Worm (Caenorhabditis elegans) whole organism, L2 larva: ENCODE measurements around the gene F16G10.9.

Experiments
- gmeb-1 ChIP-seq: fragments of 150-350 bp; optimal IDR thresholded peaks from 2 replicates; lab custom pipeline; 2014; ENCODE audit warnings: missing biosample characterization, missing genetic modification characterization
- lin-13 ChIP-seq: fragments of 150-350 bp; optimal IDR thresholded peaks from 2 replicates; lab custom pipeline; 2014; ENCODE audit warnings: missing biosample characterization, missing genetic modification reagents, missing genetic modification characterization
- mab-5 ChIP-seq: fragments of 150-350 bp; optimal IDR thresholded peaks from 2 replicates; lab custom pipeline; 2014; ENCODE audit warnings: missing biosample characterization, missing genetic modification characterization
- nhr-10 ChIP-seq: sonication (generic microtip); optimal IDR thresholded peaks from 2 replicates; lab custom pipeline; 2017; ENCODE audit warnings: missing biosample characterization, missing genetic modification characterization
- snpc-4 ChIP-seq: fragments of 150-350 bp; optimal IDR thresholded peaks from 2 replicates; lab custom pipeline; 2014; ENCODE audit warnings: missing biosample characterization, missing genetic modification characterization
- unc-62 ChIP-seq: fragments of 150-350 bp; optimal IDR thresholded peaks from 2 replicates; lab custom pipeline; 2014; ENCODE audit warnings: missing biosample characterization, missing genetic modification reagents, missing genetic modification characterization
- zag-1 ChIP-seq: fragments of 150-350 bp; optimal IDR thresholded peaks from 2 replicates; lab custom pipeline; 2014; ENCODE audit warnings: missing biosample characterization, missing genetic modification characterization

ce11 chrII:2417889-2418288, 32.5 kb upstream of the F16G10.9 start, which contains the start of the genes F42G2.5 and F42G2.7:
- TF ChIP-seq nhr-10 (tag; lab: Kevin White, UChicago) (no peak), snpc-4 (tag; lab: Kevin White, UChicago) (no peak), zag-1 (no peak), mab-5 (no peak), unc-62 (GFP tag; lab: Kevin White, UChicago) (no peak), lin-13 (GFP tag; lab: Kevin White, UChicago) (no peak), gmeb-1 (tag; lab: Kevin White, UChicago) (peak; percentile 5)
